Fruit fly (Drosophila melanogaster): ENCODE data around the gene REPTOR.
A peak's percentile ranks its signal among the peaks of the same experiment; 100 is the strongest.

- TF ChIP-seq Tbp (GFP tag; optimal IDR thresholded peaks at IDR 0.05) (no peak), pan (optimal IDR thresholded peaks at IDR 0.05) (no peak), pan (GFP tag; optimal IDR thresholded peaks at IDR 0.05 in 1 of 2, IDR thresholded peaks at IDR 0.05 in 1 of 2) (peak in 1 of 2 experiments; percentile 55), CG9932 (GFP tag; IDR thresholded peaks at IDR 0.05) (peak; percentile 78), CG15514 (GFP tag; optimal IDR thresholded peaks at IDR 0.05) (no peak), bbx (GFP tag; IDR thresholded peaks at IDR 0.05; ENCODE audit: partially characterized antibody) (peak; percentile 20; the same call in 1 of the 2 replicates), unc-4 (GFP tag; IDR thresholded peaks at IDR 0.05; ENCODE audit: partially characterized antibody) (no peak), Hmr (GFP tag; optimal IDR thresholded peaks at IDR 0.05) (peak; percentile 83), Hr39 (optimal IDR thresholded peaks at IDR 0.05) (no peak), dan (GFP tag; IDR thresholded peaks at IDR 0.05) (no peak)
These were observed 38.3 kb downstream of the REPTOR start, which contains the start of gene Esyt2 for dm6 chr3R:24544388-24544787.
